Worm (Caenorhabditis elegans) whole organism, late embryonic: Measurements from ENCODE around the gene nhr-286.

ENCODE experiments used
- C08G9.2 ChIP-seq: sonication (generic microtip); optimal IDR thresholded peaks from 2 replicates; lab custom pipeline; 2016; ENCODE audit warnings: mild to moderate bottlenecking, missing genetic modification characterization, moderate library complexity, missing compliant biosample characterization
- K02D7.2 ChIP-seq: sonication (generic microtip); optimal IDR thresholded peaks from 2 replicates; lab custom pipeline; 2017; ENCODE audit warnings: mild to moderate bottlenecking, missing genetic modification characterization, missing compliant biosample characterization
- K09A11.1 ChIP-seq: sonication (generic microtip); optimal IDR thresholded peaks from 2 replicates; lab custom pipeline; 2017; ENCODE audit warnings: antibody characterized with exemption, mild to moderate bottlenecking, missing genetic modification characterization, missing compliant biosample characterization; ENCODE audit not compliant: insufficient read depth
- ama-1 ChIP-seq: fragments of 150-350 bp; optimal IDR thresholded peaks from 2 replicates; lab custom pipeline; 2014
- ceh-18 ChIP-seq: sonication (generic microtip); optimal IDR thresholded peaks from 2 replicates; lab custom pipeline; 2016; ENCODE audit warnings: missing genetic modification characterization, missing compliant biosample characterization
- ceh-2 ChIP-seq: sonication (generic microtip); optimal IDR thresholded peaks from 2 replicates; lab custom pipeline; 2016; ENCODE audit warnings: missing genotype, missing genetic modification characterization, missing compliant biosample characterization
- ceh-48 ChIP-seq: sonication (generic microtip); optimal IDR thresholded peaks from 2 replicates; lab custom pipeline; 2016; ENCODE audit warnings: missing genetic modification characterization, inconsistent platforms, missing compliant biosample characterization
- ceh-9 ChIP-seq: sonication (generic microtip); optimal IDR thresholded peaks from 2 replicates; lab custom pipeline; 2016; ENCODE audit warnings: mild to moderate bottlenecking, missing genetic modification characterization, inconsistent platforms, missing compliant biosample characterization
- che-1 ChIP-seq: sonication (generic microtip); optimal IDR thresholded peaks from 2 replicates; lab custom pipeline; 2016; ENCODE audit warnings: mild to moderate bottlenecking, missing genetic modification characterization, missing compliant biosample characterization
- dmd-4 ChIP-seq: sonication (generic microtip); optimal IDR thresholded peaks from 2 replicates; lab custom pipeline; 2016; ENCODE audit warnings: borderline replicate concordance, missing genetic modification characterization, missing compliant biosample characterization
- dve-1 ChIP-seq: sonication (generic microtip); optimal IDR thresholded peaks from 2 replicates; lab custom pipeline; 2017; ENCODE audit warnings: antibody characterized with exemption, mild to moderate bottlenecking, missing genetic modification characterization, missing compliant biosample characterization
- elt-4 ChIP-seq: sonication (generic microtip); optimal IDR thresholded peaks from 2 replicates; lab custom pipeline; 2016; ENCODE audit warnings: missing genetic modification characterization, missing compliant biosample characterization
- fkh-10 ChIP-seq: fragments of 150-350 bp; optimal IDR thresholded peaks from 2 replicates; lab custom pipeline; 2014; ENCODE audit warnings: missing biosample characterization, missing genetic modification reagents, missing genetic modification characterization
- fkh-6 ChIP-seq: sonication (generic microtip); optimal IDR thresholded peaks from 2 replicates; lab custom pipeline; 2016; ENCODE audit warnings: missing genetic modification characterization, missing compliant biosample characterization
- hlh-6 ChIP-seq: sonication (generic microtip); optimal IDR thresholded peaks from 2 replicates; lab custom pipeline; 2016; ENCODE audit warnings: missing genotype, missing genetic modification characterization, missing compliant biosample characterization
- hlh-8 ChIP-seq: sonication (generic microtip); optimal IDR thresholded peaks from 2 replicates; lab custom pipeline; 2016; ENCODE audit warnings: missing genotype, missing genetic modification characterization, missing compliant biosample characterization
- lin-11 ChIP-seq: fragments of 200-800 bp; sonication (Bioruptor generic); optimal IDR thresholded peaks from 2 replicates; lab custom pipeline; 2018; ENCODE audit warnings: mild to moderate bottlenecking, missing genetic modification characterization, missing compliant biosample characterization
- nfya-1 ChIP-seq: sonication (generic microtip); optimal IDR thresholded peaks from 2 replicates; lab custom pipeline; 2017; ENCODE audit warnings: missing genetic modification characterization, mild to moderate bottlenecking, missing compliant biosample characterization, antibody characterized with exemption, moderate library complexity
- npax-4 ChIP-seq: sonication (generic microtip); optimal IDR thresholded peaks from 2 replicates; lab custom pipeline; 2016; ENCODE audit warnings: missing genetic modification characterization, missing compliant biosample characterization
- pax-1 ChIP-seq: fragments of 150-350 bp; optimal IDR thresholded peaks from 2 replicates; lab custom pipeline; 2014; ENCODE audit warnings: missing biosample characterization, missing genetic modification characterization
- pha-4 ChIP-seq: fragments of 150-350 bp; optimal IDR thresholded peaks from 2 replicates; lab custom pipeline; 2018; ENCODE audit warnings: missing biosample characterization, missing genetic modification reagents, missing genetic modification characterization
- pros-1 ChIP-seq: fragments of 150-350 bp; optimal IDR thresholded peaks from 2 replicates; lab custom pipeline; 2014; ENCODE audit warnings: missing biosample characterization, missing genetic modification reagents, missing genetic modification characterization
- sox-2 ChIP-seq: fragments of 200-800 bp; sonication (Bioruptor generic); IDR thresholded peaks from 2 replicates; pipeline ENCODE4 v1.3.6; 2022; ENCODE audit warnings: missing genetic modification reagents, missing genetic modification characterization, missing compliant biosample characterization
- syd-9 ChIP-seq: sonication (generic microtip); optimal IDR thresholded peaks from 2 replicates; lab custom pipeline; 2016; ENCODE audit warnings: mild to moderate bottlenecking, missing genetic modification characterization, moderate library complexity, missing compliant biosample characterization
- tbx-2 ChIP-seq: sonication (generic microtip); optimal IDR thresholded peaks from 2 replicates; lab custom pipeline; 2016; ENCODE audit warnings: missing genetic modification characterization, missing compliant biosample characterization
- tbx-7 ChIP-seq: sonication (generic microtip); optimal IDR thresholded peaks from 2 replicates; lab custom pipeline; 2016; ENCODE audit warnings: missing genotype, missing genetic modification characterization, missing compliant biosample characterization
- unc-42 ChIP-seq: sonication (generic microtip); optimal IDR thresholded peaks from 2 replicates; lab custom pipeline; 2016; ENCODE audit warnings: missing genotype, missing genetic modification characterization, missing compliant biosample characterization
- unc-55 ChIP-seq: sonication (generic microtip); optimal IDR thresholded peaks from 2 replicates; lab custom pipeline; 2017; ENCODE audit warnings: missing biosample characterization, missing genetic modification reagents, missing genetic modification characterization
- unc-86 ChIP-seq: sonication (generic microtip); optimal IDR thresholded peaks from 2 replicates; lab custom pipeline; 2016; ENCODE audit warnings: missing genetic modification characterization, missing compliant biosample characterization
- ztf-16 ChIP-seq: sonication (generic microtip); optimal IDR thresholded peaks from 2 replicates; lab custom pipeline; 2017; ENCODE audit warnings: missing genetic modification characterization, missing compliant biosample characterization

The nhr-286 gene

DNA sequence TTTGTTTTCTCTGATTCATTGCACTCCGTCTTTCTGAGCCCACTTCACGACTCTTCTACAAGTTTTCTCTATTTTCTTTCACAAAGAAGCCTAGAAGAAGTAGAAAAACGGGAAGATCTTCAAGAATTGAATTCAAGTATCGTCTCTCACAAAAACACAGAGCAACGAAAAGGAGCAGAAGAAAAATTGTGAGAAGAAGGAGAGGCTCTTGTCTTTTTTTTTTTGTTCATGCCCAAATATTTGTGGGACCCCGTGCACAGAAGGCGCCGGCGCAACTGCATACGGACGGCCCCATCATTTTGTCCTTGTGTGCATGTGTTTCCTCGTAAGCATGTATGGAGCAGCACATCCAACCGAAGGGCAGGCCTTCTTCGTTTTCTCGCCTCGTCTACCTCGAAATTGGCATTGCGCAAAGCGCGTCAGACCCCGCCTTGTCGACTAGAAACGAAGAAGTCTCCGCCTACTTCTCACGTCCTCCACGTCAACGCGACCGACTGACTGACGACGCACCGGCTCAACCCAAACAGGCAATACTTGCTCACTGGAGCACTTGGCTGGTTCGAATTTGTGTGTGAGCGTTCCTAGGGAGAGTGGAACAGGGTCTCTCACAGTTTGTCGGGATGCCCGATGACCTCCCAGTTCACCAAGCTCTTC lies 15.2 kb upstream of the nhr-286 start:
- no peak for TF ChIP-seq pros-1 (tag; lab: Kevin White, UChicago)
- TF ChIP-seq hlh-6 (tag; lab: Kevin White, UChicago) = peak; percentile 34
- no peak for TF ChIP-seq ama-1
- TF ChIP-seq unc-42 (tag; lab: Kevin White, UChicago) = peak; percentile 37
- TF ChIP-seq tbx-2 (tag; lab: Kevin White, UChicago) = no peak
- no peak for TF ChIP-seq dve-1 (tag; lab: Kevin White, UChicago)

DNA sequence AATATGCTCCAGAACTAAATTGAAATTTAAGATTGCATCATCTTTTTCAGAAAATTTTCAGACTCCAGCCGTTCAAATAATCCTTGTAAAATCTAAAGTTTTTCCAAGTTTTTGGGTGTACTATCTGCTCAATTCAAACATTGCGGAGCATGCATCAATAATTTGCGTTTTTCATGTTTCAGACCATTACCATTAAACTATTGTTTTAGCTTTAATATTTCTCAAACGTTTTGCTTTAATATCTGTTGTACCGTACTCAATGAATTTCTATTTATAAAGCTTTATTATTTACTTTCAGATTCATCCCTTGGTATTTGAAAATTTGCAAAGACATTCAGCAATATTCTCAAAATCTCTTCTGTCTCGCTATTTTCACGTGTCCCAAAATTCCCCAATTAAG lies 11.8 kb upstream of the nhr-286 start, which contains the start of gene odr-2:
Gene odr-2 (plus strand): TSS at position 301 of the 400 bp plus-strand sequence.
- TF ChIP-seq fkh-6 (tag; lab: Kevin White, UChicago) (no peak), pax-1 (tag; lab: Kevin White, UChicago) (no peak), C08G9.2 (tag; lab: Kevin White, UChicago) (no peak), nfya-1 (tag; lab: Kevin White, UChicago) (no peak), ztf-16 (tag; lab: Kevin White, UChicago) (no peak), syd-9 (no peak), ceh-18 (tag; lab: Kevin White, UChicago) (no peak)

DNA sequence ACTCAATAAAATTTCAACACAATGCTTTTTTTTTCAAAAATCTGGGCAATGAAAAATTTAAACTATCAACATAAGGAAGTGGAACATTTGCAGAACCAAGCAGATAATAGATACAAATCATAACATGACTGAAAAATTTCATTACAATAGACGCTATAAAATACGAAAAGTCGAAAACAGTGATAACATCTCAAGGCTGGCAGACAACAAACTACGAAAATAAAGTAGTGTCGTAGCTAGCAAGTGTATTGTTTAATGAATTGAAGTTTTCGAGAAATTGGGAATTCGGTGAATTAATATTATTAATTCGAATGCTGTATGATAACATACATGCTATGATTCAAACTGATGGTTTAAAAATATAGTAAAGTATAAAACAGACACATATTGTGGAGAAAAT lies 5.4 kb upstream of the nhr-286 start:
- TF ChIP-seq dve-1 (tag; lab: Kevin White, UChicago) = no peak
- no peak for TF ChIP-seq npax-4 (tag; lab: Kevin White, UChicago)
- TF ChIP-seq hlh-6 (tag; lab: Kevin White, UChicago) = no peak
- no peak for TF ChIP-seq unc-55 (GFP tag; lab: Kevin White, UChicago)
- TF ChIP-seq pha-4 = no peak
- no peak for TF ChIP-seq fkh-10 (GFP tag; lab: Kevin White, UChicago)
- TF ChIP-seq ceh-9 (tag; lab: Kevin White, UChicago) = no peak
- no peak for TF ChIP-seq K09A11.1 (tag; lab: Kevin White, UChicago)
- TF ChIP-seq sox-2 = no peak
- TF ChIP-seq hlh-8 = no peak
- no peak for TF ChIP-seq dmd-4 (tag; lab: Kevin White, UChicago)
- TF ChIP-seq elt-4 = no peak
- TF ChIP-seq K02D7.2 (tag; lab: Kevin White, UChicago) = no peak
- TF ChIP-seq unc-86 (tag; lab: Kevin White, UChicago) = no peak
- TF ChIP-seq ceh-48 (tag; lab: Kevin White, UChicago) = no peak

DNA sequence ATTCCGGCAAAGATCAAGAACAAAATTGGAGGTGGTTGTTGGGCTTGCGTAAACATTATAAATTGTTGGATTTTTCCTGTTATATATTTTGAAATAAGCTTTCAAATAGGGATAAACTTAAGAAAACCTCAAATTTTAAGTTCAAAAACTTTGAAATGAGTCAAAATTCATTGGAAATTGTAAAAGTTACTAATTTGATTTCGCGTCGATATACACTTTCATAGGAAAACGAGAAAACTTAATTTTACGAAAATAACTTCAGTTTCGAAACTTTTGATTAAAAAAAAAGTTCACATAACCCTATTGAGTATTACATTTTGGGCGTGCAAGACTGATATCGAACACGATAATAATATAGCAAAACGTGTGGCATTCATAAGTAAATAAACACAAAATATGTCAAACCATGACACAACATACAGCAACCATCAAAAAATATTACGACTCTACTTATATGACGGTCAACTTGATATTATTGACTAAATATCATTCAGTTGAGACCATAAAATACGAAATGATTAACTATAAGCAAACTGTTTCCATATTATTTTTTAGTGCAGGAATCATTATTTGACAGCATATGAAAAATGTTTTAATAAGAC lies 4.8 kb upstream of the nhr-286 start:
- TF ChIP-seq pros-1 (tag; lab: Kevin White, UChicago) = no peak
- TF ChIP-seq K02D7.2 (tag; lab: Kevin White, UChicago) = no peak
- TF ChIP-seq che-1 = no peak
- no peak for TF ChIP-seq tbx-7
- no peak for TF ChIP-seq ceh-2
- no peak for TF ChIP-seq lin-11 (tag; lab: Kevin White, UChicago)
- no peak for TF ChIP-seq pha-4
- no peak for TF ChIP-seq fkh-6 (tag; lab: Kevin White, UChicago)

DNA sequence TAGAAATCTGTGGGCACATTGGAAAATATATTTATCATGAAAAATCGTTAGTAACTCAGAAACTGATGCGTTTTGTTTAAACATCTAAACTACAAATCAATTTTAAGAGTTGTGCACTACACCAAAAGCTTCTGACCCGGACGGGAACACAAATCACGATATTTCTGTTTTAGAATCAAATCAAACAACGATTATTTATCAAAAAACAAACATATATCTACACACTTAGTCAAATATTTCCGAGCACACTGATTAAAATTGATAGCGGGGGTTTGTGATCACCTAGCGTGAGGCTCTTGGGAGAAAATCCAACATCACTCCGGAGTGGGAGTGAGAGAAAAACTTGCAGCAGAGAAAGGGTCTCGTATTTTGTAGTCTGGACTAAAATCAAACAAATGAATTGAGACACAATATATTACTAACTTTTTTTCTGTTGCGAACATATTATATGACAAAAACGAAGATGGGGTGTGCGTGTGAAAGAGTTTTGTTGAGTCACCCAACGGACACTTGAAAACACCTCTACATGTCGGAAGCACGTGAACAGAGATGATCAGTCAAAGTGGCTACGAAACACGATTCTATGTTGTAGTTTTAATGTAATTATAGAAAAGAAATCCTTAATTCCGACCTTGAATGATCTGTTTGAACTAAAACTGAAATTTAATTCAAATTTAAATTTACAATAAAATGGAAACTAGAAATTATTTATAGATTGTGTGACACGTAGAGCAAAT lies 4.0 kb upstream of the nhr-286 start:
- TF ChIP-seq che-1 (no peak), tbx-2 (tag; lab: Kevin White, UChicago) (no peak)
